Worm (Caenorhabditis elegans) whole organism, L3 larva: Measurements from ENCODE around the gene T10C6.6.

Experiments used
- R02D3.7 ChIP-seq: fragments of 150-350 bp; optimal IDR thresholded peaks from 2 replicates; lab custom pipeline; 2014; ENCODE audit warnings: missing biosample characterization, missing genetic modification characterization
- ZK546.5 ChIP-seq: sonication (generic microtip); optimal IDR thresholded peaks from 2 replicates; lab custom pipeline; 2017; ENCODE audit warnings: missing biosample characterization, missing genetic modification characterization
- aly-2 ChIP-seq: fragments of 150-350 bp; optimal IDR thresholded peaks from 2 replicates; lab custom pipeline; 2014; ENCODE audit warnings: missing biosample characterization, missing genetic modification characterization
- ama-1 ChIP-seq: fragments of 150-350 bp; optimal IDR thresholded peaks from 2 replicates; lab custom pipeline; 2018
- ceh-16 ChIP-seq: sonication (generic microtip); optimal IDR thresholded peaks from 2 replicates; lab custom pipeline; 2017; ENCODE audit warnings: missing biosample characterization, missing genetic modification characterization
- ceh-28 ChIP-seq: fragments of 150-350 bp; optimal IDR thresholded peaks from 2 replicates; lab custom pipeline; 2014; ENCODE audit warnings: missing biosample characterization, missing genetic modification reagents, missing genetic modification characterization
- ceh-82 ChIP-seq: fragments of 150-350 bp; optimal IDR thresholded peaks from 2 replicates; lab custom pipeline; 2014; ENCODE audit warnings: missing biosample characterization, missing genetic modification characterization
- egl-5 ChIP-seq: fragments of 150-350 bp; optimal IDR thresholded peaks from 2 replicates; lab custom pipeline; 2017; ENCODE audit warnings: missing biosample characterization, missing genetic modification reagents, missing genetic modification characterization, inconsistent platforms
- elt-1 ChIP-seq: fragments of 150-350 bp; optimal IDR thresholded peaks from 2 replicates; lab custom pipeline; 2014; ENCODE audit warnings: missing biosample characterization, missing genetic modification characterization
- elt-2 ChIP-seq: sonication (generic microtip); optimal IDR thresholded peaks from 2 replicates; lab custom pipeline; 2016; ENCODE audit warnings: missing genetic modification reagents, mild to moderate bottlenecking, missing genetic modification characterization, missing compliant biosample characterization
- eor-1 ChIP-seq, 2 experiments: fragments of 150-350 bp; optimal IDR thresholded peaks; 2 replicates each; lab custom pipeline; 2014 to 2018; ENCODE audit warnings: missing biosample characterization in 2 of 2, missing genetic modification characterization in 2 of 2
- fkh-2 ChIP-seq: fragments of 150-350 bp; optimal IDR thresholded peaks from 2 replicates; lab custom pipeline; 2014; ENCODE audit warnings: missing biosample characterization, missing genetic modification reagents, missing genetic modification characterization
- fos-1 ChIP-seq: fragments of 150-350 bp; optimal IDR thresholded peaks from 2 replicates; lab custom pipeline; 2014; ENCODE audit warnings: missing biosample characterization, missing genetic modification characterization
- hmg-11 ChIP-seq: sonication (generic microtip); optimal IDR thresholded peaks from 2 replicates; lab custom pipeline; 2016; ENCODE audit warnings: missing genetic modification characterization, missing compliant biosample characterization
- jun-1 ChIP-seq: fragments of 150-350 bp; optimal IDR thresholded peaks from 2 replicates; lab custom pipeline; 2014; ENCODE audit warnings: missing biosample characterization, missing genetic modification reagents, missing genetic modification characterization
- lin-15B ChIP-seq: fragments of 150-350 bp; optimal IDR thresholded peaks from 2 replicates; lab custom pipeline; 2014; ENCODE audit warnings: missing biosample characterization, missing genetic modification characterization
- lin-39 ChIP-seq: fragments of 150-350 bp; optimal IDR thresholded peaks from 2 replicates; lab custom pipeline; 2018; ENCODE audit warnings: missing biosample characterization, missing genetic modification reagents, missing genetic modification characterization
- lsy-12 ChIP-seq: sonication (generic microtip); optimal IDR thresholded peaks from 2 replicates; lab custom pipeline; 2016; ENCODE audit warnings: mild to moderate bottlenecking, missing genetic modification characterization, missing compliant biosample characterization
- nfya-1 ChIP-seq: sonication (generic microtip); optimal IDR thresholded peaks from 2 replicates; lab custom pipeline; 2017; ENCODE audit warnings: missing genetic modification characterization, mild to moderate bottlenecking, missing compliant biosample characterization, antibody characterized with exemption, moderate library complexity; ENCODE audit not compliant: insufficient read depth
- nhr-12 ChIP-seq: fragments of 150-350 bp; optimal IDR thresholded peaks from 2 replicates; lab custom pipeline; 2014; ENCODE audit warnings: missing biosample characterization, missing genetic modification characterization
- nhr-23 ChIP-seq: fragments of 150-350 bp; optimal IDR thresholded peaks from 2 replicates; lab custom pipeline; 2014; ENCODE audit warnings: missing biosample characterization, missing genetic modification reagents, missing genetic modification characterization
- nhr-237 ChIP-seq: fragments of 150-350 bp; optimal IDR thresholded peaks from 2 replicates; lab custom pipeline; 2014; ENCODE audit warnings: missing biosample characterization, missing genetic modification characterization
- nhr-25 ChIP-seq: sonication (generic microtip); optimal IDR thresholded peaks from 2 replicates; lab custom pipeline; 2017; ENCODE audit warnings: missing biosample characterization, missing genetic modification characterization
- nhr-28 ChIP-seq: fragments of 150-350 bp; optimal IDR thresholded peaks from 2 replicates; lab custom pipeline; 2014; ENCODE audit warnings: missing biosample characterization, missing genetic modification characterization
- nhr-43 ChIP-seq: sonication (generic microtip); optimal IDR thresholded peaks from 2 replicates; lab custom pipeline; 2016; ENCODE audit warnings: mild to moderate bottlenecking, missing genetic modification characterization, missing compliant biosample characterization; ENCODE audit not compliant: poor library complexity, severe bottlenecking
- nhr-67 ChIP-seq: fragments of 150-350 bp; optimal IDR thresholded peaks from 2 replicates; lab custom pipeline; 2014; ENCODE audit warnings: missing biosample characterization, missing genetic modification characterization
- nhr-76 ChIP-seq: fragments of 150-350 bp; sonication (generic microtip); optimal IDR thresholded peaks from 5 replicates; lab custom pipeline; 2014; ENCODE audit warnings: missing biosample characterization, missing genetic modification characterization
- pha-4 ChIP-seq: fragments of 150-350 bp; optimal IDR thresholded peaks from 2 replicates; lab custom pipeline; 2014; ENCODE audit warnings: missing biosample characterization, missing genetic modification reagents, missing genetic modification characterization
- pqm-1 ChIP-seq: fragments of 150-350 bp; optimal IDR thresholded peaks from 2 replicates; lab custom pipeline; 2017; ENCODE audit warnings: missing biosample characterization, missing genetic modification characterization, inconsistent platforms
- sea-2 ChIP-seq: fragments of 150-350 bp; sonication (generic microtip); optimal IDR thresholded peaks from 4 replicates; lab custom pipeline; 2014; ENCODE audit warnings: missing biosample characterization, missing genetic modification reagents, missing genetic modification characterization
- skn-1 ChIP-seq: fragments of 150-350 bp; optimal IDR thresholded peaks from 2 replicates; lab custom pipeline; 2014; ENCODE audit warnings: missing biosample characterization, missing genetic modification characterization
- snpc-4 ChIP-seq: fragments of 150-350 bp; optimal IDR thresholded peaks from 2 replicates; lab custom pipeline; 2014; ENCODE audit warnings: missing biosample characterization, missing genetic modification characterization
- tbx-2 ChIP-seq: sonication (generic microtip); optimal IDR thresholded peaks from 2 replicates; lab custom pipeline; 2016; ENCODE audit warnings: mild to moderate bottlenecking, missing genetic modification characterization, missing compliant biosample characterization
- unc-62 ChIP-seq: fragments of 150-350 bp; sonication (generic microtip); optimal IDR thresholded peaks from 4 replicates; lab custom pipeline; 2014; ENCODE audit warnings: missing biosample characterization, missing genetic modification reagents, missing genetic modification characterization
- zag-1 ChIP-seq: fragments of 150-350 bp; optimal IDR thresholded peaks from 2 replicates; lab custom pipeline; 2014; ENCODE audit warnings: missing biosample characterization, missing genetic modification characterization
- ztf-11 ChIP-seq: fragments of 150-350 bp; optimal IDR thresholded peaks from 2 replicates; lab custom pipeline; 2014; ENCODE audit warnings: missing biosample characterization, missing genetic modification characterization
- ztf-4 ChIP-seq: fragments of 150-350 bp; optimal IDR thresholded peaks from 2 replicates; lab custom pipeline; 2014; ENCODE audit warnings: missing biosample characterization, missing genetic modification characterization

The T10C6.6 gene

ce11 chrV:16002288-16002687 is 21.8 kb upstream of the T10C6.6 start, which contains the start of gene nhr-63:
Gene nhr-63 (plus strand): TSS chrV:16002588.
- TF ChIP-seq nhr-76 (tag; lab: Kevin White, UChicago) (no peak), elt-2 (tag; lab: Kevin White, UChicago) (no peak), ceh-28 (tag; lab: Kevin White, UChicago) (no peak), sea-2 (no peak), hmg-11 (no peak), pha-4 (tag; lab: Kevin White, UChicago) (no peak), elt-1 (tag; lab: Kevin White, UChicago) (no peak), nhr-67 (no peak), fos-1 (no peak)

- TF ChIP-seq R02D3.7 (tag; lab: Kevin White, UChicago), result no peak
- no peak for TF ChIP-seq lsy-12 (tag; lab: Kevin White, UChicago)
- TF ChIP-seq jun-1 (tag; lab: Kevin White, UChicago), result no peak
- no peak for TF ChIP-seq unc-62 (GFP tag; lab: Kevin White, UChicago)
- TF ChIP-seq ztf-4 (tag; lab: Kevin White, UChicago), result no peak
- no peak for TF ChIP-seq lin-15B
- TF ChIP-seq skn-1 (tag; lab: Kevin White, UChicago), result no peak
- no peak for TF ChIP-seq nhr-23 (tag; lab: Kevin White, UChicago)
- no peak for TF ChIP-seq tbx-2 (tag; lab: Kevin White, UChicago)
- no peak for TF ChIP-seq egl-5 (tag; lab: Kevin White, UChicago)
- TF ChIP-seq hmg-11, result no peak
Observed at ce11 chrV:16007505-16007904, 16.6 kb upstream of the T10C6.6 start, which contains the start of gene str-231. Gene str-231 (minus strand): TSS chrV:16007605.

- TF ChIP-seq fkh-2 (tag; lab: Kevin White, UChicago) (no peak), ceh-28 (tag; lab: Kevin White, UChicago) (no peak), lsy-12 (tag; lab: Kevin White, UChicago) (no peak)
Observed at ce11 chrV:16009564-16009963, 14.6 kb upstream of the T10C6.6 start, which contains the start of gene str-233. Gene str-233 (minus strand): TSS chrV:16009664.

ce11 chrV:16015652-16016051 is 8.5 kb upstream of the T10C6.6 start, which contains the start of gene str-232:
Gene str-232 (minus strand): TSS chrV:16015752.
- TF ChIP-seq sea-2 (no peak), nhr-25 (no peak), pha-4 (tag; lab: Kevin White, UChicago) (no peak), aly-2 (no peak), ama-1 (lab: Kevin White, UChicago) (no peak), nhr-28 (tag; lab: Kevin White, UChicago) (no peak), ceh-16 (tag; lab: Kevin White, UChicago) (no peak), nhr-12 (tag; lab: Kevin White, UChicago) (no peak), snpc-4 (no peak), lin-39 (tag; lab: Kevin White, UChicago) (no peak), ZK546.5 (tag; lab: Kevin White, UChicago) (no peak), lsy-12 (tag; lab: Kevin White, UChicago) (no peak), nfya-1 (no peak), elt-2 (tag; lab: Kevin White, UChicago) (no peak), R02D3.7 (tag; lab: Kevin White, UChicago) (no peak), elt-1 (tag; lab: Kevin White, UChicago) (no peak), nhr-43 (tag; lab: Kevin White, UChicago) (no peak), nhr-237 (no peak)
- TF ChIP-seq, all 47 proteins: peak for 0

ce11 chrV:16016977-16017376 is 7.1 kb upstream of the T10C6.6 start:
- TF ChIP-seq ama-1 (lab: Kevin White, UChicago) (no peak), eor-1 (tag; optimal IDR thresholded peaks at IDR 0.05; lab: Kevin White, UChicago) (no peak), elt-2 (tag; lab: Kevin White, UChicago) (no peak), nhr-25 (no peak), ceh-82 (tag; lab: Kevin White, UChicago) (no peak), zag-1 (no peak), pqm-1 (no peak), tbx-2 (tag; lab: Kevin White, UChicago) (no peak), ztf-11 (tag; lab: Kevin White, UChicago) (no peak), ceh-16 (tag; lab: Kevin White, UChicago) (no peak)
